Fruit fly (Drosophila melanogaster) whole organism, embryonic: ENCODE data around the gene Ser.

Experiments
- Abd-B ChIP-seq: fragments of 200-800 bp; sonication (Bioruptor generic); optimal IDR thresholded peaks from 2 replicates; lab custom pipeline; 2018; ENCODE audit warnings: missing biosample characterization, mild to moderate bottlenecking, missing genetic modification characterization, moderate library complexity
- BtbVII ChIP-seq: fragments of 200-800 bp; sonication (Bioruptor generic); optimal IDR thresholded peaks from 3 replicates; lab custom pipeline; 2017; ENCODE audit warnings: missing biosample characterization, mild to moderate bottlenecking, missing genetic modification characterization
- CG10147 ChIP-seq: fragments of 200-800 bp; sonication (Bioruptor generic); optimal IDR thresholded peaks from 2 replicates; lab custom pipeline; 2019; ENCODE audit warnings: missing biosample characterization, mild to moderate bottlenecking, missing genetic modification characterization, moderate library complexity
- CG1024 ChIP-seq: fragments of 200-800 bp; sonication (Bioruptor generic); IDR thresholded peaks from 2 replicates; pipeline ENCODE4 v1.3.6; 2022; ENCODE audit warnings: missing biosample characterization, missing genetic modification characterization
- CG11695 ChIP-seq: fragments of 200-800 bp; sonication (Bioruptor generic); IDR thresholded peaks from 3 replicates; pipeline ENCODE4 v1.3.6; 2022; ENCODE audit warnings: missing biosample characterization, missing genetic modification characterization
- CG14965 ChIP-seq: fragments of 200-800 bp; sonication (Bioruptor generic); optimal IDR thresholded peaks from 2 replicates; lab custom pipeline; 2016; ENCODE audit warnings: missing biosample characterization, missing genetic modification characterization, borderline replicate concordance
- CG1647 ChIP-seq: fragments of 200-800 bp; sonication (Bioruptor generic); optimal IDR thresholded peaks from 3 replicates; lab custom pipeline; 2016; ENCODE audit warnings: missing biosample characterization, missing genetic modification characterization
- CG17385 ChIP-seq: fragments of 200-800 bp; sonication (Bioruptor generic); optimal IDR thresholded peaks from 3 replicates; lab custom pipeline; 2018; ENCODE audit warnings: missing biosample characterization, mild to moderate bottlenecking, missing genetic modification characterization
- CG18764 ChIP-seq: fragments of 200-800 bp; sonication (Bioruptor generic); optimal IDR thresholded peaks from 3 replicates; lab custom pipeline; 2016; ENCODE audit warnings: missing biosample characterization, missing genetic modification characterization
- CG30020 ChIP-seq: fragments of 200-800 bp; optimal IDR thresholded peaks from 2 replicates; lab custom pipeline; 2019; ENCODE audit warnings: missing biosample characterization, mild to moderate bottlenecking, missing genetic modification characterization, moderate library complexity
- CG30431 ChIP-seq: fragments of 200-800 bp; sonication (Bioruptor generic); optimal IDR thresholded peaks from 2 replicates; lab custom pipeline; 2017; ENCODE audit warnings: missing biosample characterization, missing genetic modification characterization
- CG3065 ChIP-seq: fragments of 200-800 bp; sonication (Bioruptor generic); optimal IDR thresholded peaks from 2 replicates; lab custom pipeline; 2016; ENCODE audit warnings: missing biosample characterization, missing genetic modification characterization
- CG4328 ChIP-seq: fragments of 200-800 bp; sonication (Bioruptor generic); optimal IDR thresholded peaks from 3 replicates; lab custom pipeline; 2017; ENCODE audit warnings: missing biosample characterization, missing genetic modification reagents, missing genetic modification characterization
- CG4854 ChIP-seq: fragments of 200-800 bp; sonication (Bioruptor generic); optimal IDR thresholded peaks from 2 replicates; lab custom pipeline; 2016; ENCODE audit warnings: missing biosample characterization, missing genetic modification characterization, inconsistent platforms
- CG6683 ChIP-seq: fragments of 200-800 bp; sonication (Bioruptor generic); optimal IDR thresholded peaks from 2 replicates; lab custom pipeline; 2017; ENCODE audit warnings: missing biosample characterization, mild to moderate bottlenecking, missing genetic modification characterization, missing genetic modification reagents
- CG6854 ChIP-seq: fragments of 200-800 bp; sonication (Bioruptor generic); optimal IDR thresholded peaks from 3 replicates; lab custom pipeline; 2017; ENCODE audit warnings: missing biosample characterization, mild to moderate bottlenecking, missing genetic modification characterization
- CG7839 ChIP-seq: fragments of 200-800 bp; sonication (Bioruptor generic); optimal IDR thresholded peaks from 3 replicates; lab custom pipeline; 2018; ENCODE audit warnings: missing biosample characterization, mild to moderate bottlenecking, missing genetic modification characterization, moderate library complexity
- CG9727 ChIP-seq: fragments of 200-800 bp; sonication (Bioruptor generic); optimal IDR thresholded peaks from 3 replicates; lab custom pipeline; 2017; ENCODE audit warnings: missing biosample characterization, mild to moderate bottlenecking, missing genetic modification characterization
- CG9932 ChIP-seq: fragments of 200-800 bp; sonication (Bioruptor generic); IDR thresholded peaks from 2 replicates; pipeline ENCODE4 v1.3.6; 2022; ENCODE audit warnings: missing biosample characterization, missing genetic modification characterization
- Dip3 ChIP-seq: fragments of 200-800 bp; sonication (Bioruptor generic); optimal IDR thresholded peaks from 3 replicates; lab custom pipeline; 2016; ENCODE audit warnings: missing biosample characterization, missing genetic modification characterization
- Dll ChIP-seq: fragments of 200-800 bp; sonication (Bioruptor generic); IDR thresholded peaks from 4 replicates; pipeline ENCODE4 v1.3.6; 2022; ENCODE audit warnings: missing biosample characterization, missing genetic modification characterization; ENCODE audit not compliant: partially characterized antibody
- Dref ChIP-seq: fragments of 200-800 bp; sonication (Bioruptor generic); IDR thresholded peaks from 2 replicates; pipeline ENCODE4 v1.3.6; 2022; ENCODE audit warnings: missing biosample characterization, missing genetic modification characterization
- Gsc ChIP-seq: fragments of 200-800 bp; sonication (Bioruptor generic); IDR thresholded peaks from 2 replicates; pipeline ENCODE4 v1.3.6; 2022; ENCODE audit warnings: missing biosample characterization, missing genetic modification characterization
- Gug ChIP-seq: fragments of 200-800 bp; sonication (Bioruptor generic); IDR thresholded peaks from 4 replicates; pipeline ENCODE4 v1.3.6; 2022; ENCODE audit warnings: missing biosample characterization, missing genetic modification characterization
- Hey ChIP-seq: fragments of 200-800 bp; sonication (Bioruptor generic); optimal IDR thresholded peaks from 3 replicates; lab custom pipeline; 2018; ENCODE audit warnings: missing biosample characterization, mild to moderate bottlenecking, missing genetic modification characterization
- Hmx ChIP-seq: fragments of 200-800 bp; sonication (Bioruptor generic); optimal IDR thresholded peaks from 2 replicates; lab custom pipeline; 2016; ENCODE audit warnings: missing biosample characterization, missing genetic modification characterization
- Kr ChIP-seq: fragments of 200-800 bp; sonication (Bioruptor generic); optimal IDR thresholded peaks from 2 replicates; lab custom pipeline; 2017; ENCODE audit warnings: missing biosample characterization, mild to moderate bottlenecking, missing genetic modification characterization
- Max ChIP-seq: fragments of 200-800 bp; sonication (Bioruptor generic); optimal IDR thresholded peaks from 2 replicates; lab custom pipeline; 2016; ENCODE audit warnings: missing biosample characterization, mild to moderate bottlenecking, missing genetic modification characterization
- NK7.1 ChIP-seq: fragments of 200-800 bp; sonication (Bioruptor generic); optimal IDR thresholded peaks from 3 replicates; lab custom pipeline; 2016; ENCODE audit warnings: missing biosample characterization, missing genetic modification characterization
- NfI ChIP-seq: fragments of 200-800 bp; sonication (Bioruptor generic); optimal IDR thresholded peaks from 3 replicates; lab custom pipeline; 2018; ENCODE audit warnings: missing biosample characterization, mild to moderate bottlenecking, missing genetic modification characterization, moderate library complexity
- Side ChIP-seq: fragments of 200-800 bp; sonication (Bioruptor generic); optimal IDR thresholded peaks from 2 replicates; lab custom pipeline; 2016; ENCODE audit warnings: missing biosample characterization, missing genetic modification characterization
- Six4 ChIP-seq: fragments of 200-800 bp; sonication (Bioruptor generic); optimal IDR thresholded peaks from 2 replicates; lab custom pipeline; 2016; ENCODE audit warnings: missing biosample characterization, missing genetic modification characterization
- Sox100B ChIP-seq: fragments of 200-800 bp; sonication (Bioruptor generic); optimal IDR thresholded peaks from 3 replicates; lab custom pipeline; 2018; ENCODE audit warnings: missing biosample characterization, mild to moderate bottlenecking, missing genetic modification characterization
- YL-1 ChIP-seq: fragments of 200-800 bp; sonication (Bioruptor generic); optimal IDR thresholded peaks from 3 replicates; lab custom pipeline; 2017; ENCODE audit warnings: missing biosample characterization, mild to moderate bottlenecking, missing genetic modification characterization
- cad ChIP-seq: fragments of >200 bp; optimal IDR thresholded peaks from 2 replicates; lab custom pipeline; 2017; ENCODE audit warnings: missing biosample characterization, missing genetic modification characterization
- chinmo ChIP-seq: fragments of 200-800 bp; sonication (Bioruptor generic); IDR thresholded peaks from 4 replicates; pipeline ENCODE4 v1.3.6; 2022; ENCODE audit warnings: missing biosample characterization, missing genetic modification characterization; ENCODE audit not compliant: partially characterized antibody
- corto ChIP-seq: fragments of 200-800 bp; sonication (Bioruptor generic); optimal IDR thresholded peaks from 2 replicates; lab custom pipeline; 2016; ENCODE audit warnings: missing biosample characterization, mild to moderate bottlenecking, missing genetic modification characterization, moderate library complexity
- danr ChIP-seq: fragments of 200-800 bp; sonication (Bioruptor generic); IDR thresholded peaks from 2 replicates; pipeline ENCODE4 v1.3.6; 2022; ENCODE audit warnings: missing biosample characterization, missing genetic modification characterization
- ewg ChIP-seq: fragments of 200-800 bp; sonication (Bioruptor generic); optimal IDR thresholded peaks from 3 replicates; lab custom pipeline; 2017; ENCODE audit warnings: mild to moderate bottlenecking, missing biosample characterization, missing genetic modification reagents, missing genetic modification characterization
- h ChIP-seq: fragments of >200 bp; optimal IDR thresholded peaks from 2 replicates; lab custom pipeline; 2017
- hkb ChIP-seq, 2 experiments: fragments of 200-800 bp in 1 of 2; fragments of >200 bp in 1 of 2; sonication (Bioruptor generic) in 1 of 2; IDR thresholded peaks in 1 of 2; optimal IDR thresholded peaks in 1 of 2; 2 replicates each; pipeline versions ENCODE4 v1.3.6 to Lab custom; 2017 to 2022; ENCODE audit warnings: missing biosample characterization in 1 of 2, missing genetic modification characterization in 1 of 2
- lab ChIP-seq: fragments of 200-800 bp; sonication (Bioruptor generic); optimal IDR thresholded peaks from 3 replicates; lab custom pipeline; 2017; ENCODE audit warnings: missing biosample characterization, missing genetic modification characterization, mild to moderate bottlenecking, moderate library complexity, missing genetic modification reagents
- seq ChIP-seq: fragments of 200-800 bp; sonication (Bioruptor generic); IDR thresholded peaks from 2 replicates; pipeline ENCODE4 v1.3.6; 2022; ENCODE audit warnings: missing biosample characterization, missing genetic modification characterization
- slbo ChIP-seq: fragments of 200-800 bp; sonication (Bioruptor generic); IDR thresholded peaks from 2 replicates; pipeline ENCODE4 v1.3.6; 2022; ENCODE audit warnings: missing biosample characterization, missing genetic modification characterization
- sna ChIP-seq: fragments of 200-800 bp; sonication (Bioruptor generic); IDR thresholded peaks from 2 replicates; pipeline ENCODE4 v1.3.6; 2022; ENCODE audit warnings: missing biosample characterization, missing genetic modification characterization; ENCODE audit not compliant: partially characterized antibody
- ssp ChIP-seq: fragments of 200-800 bp; sonication (Bioruptor generic); IDR thresholded peaks from 2 replicates; pipeline ENCODE4 v1.3.6; 2022; ENCODE audit warnings: missing biosample characterization, missing genetic modification characterization
- stwl ChIP-seq: fragments of 200-800 bp; sonication (Bioruptor generic); optimal IDR thresholded peaks from 3 replicates; lab custom pipeline; 2018; ENCODE audit warnings: missing biosample characterization, mild to moderate bottlenecking, missing genetic modification characterization, moderate library complexity
- unpg ChIP-seq: fragments of 200-800 bp; sonication (Bioruptor generic); optimal IDR thresholded peaks from 3 replicates; lab custom pipeline; 2018; ENCODE audit warnings: missing biosample characterization, mild to moderate bottlenecking, missing genetic modification characterization, moderate library complexity

Gene Ser

DNA sequence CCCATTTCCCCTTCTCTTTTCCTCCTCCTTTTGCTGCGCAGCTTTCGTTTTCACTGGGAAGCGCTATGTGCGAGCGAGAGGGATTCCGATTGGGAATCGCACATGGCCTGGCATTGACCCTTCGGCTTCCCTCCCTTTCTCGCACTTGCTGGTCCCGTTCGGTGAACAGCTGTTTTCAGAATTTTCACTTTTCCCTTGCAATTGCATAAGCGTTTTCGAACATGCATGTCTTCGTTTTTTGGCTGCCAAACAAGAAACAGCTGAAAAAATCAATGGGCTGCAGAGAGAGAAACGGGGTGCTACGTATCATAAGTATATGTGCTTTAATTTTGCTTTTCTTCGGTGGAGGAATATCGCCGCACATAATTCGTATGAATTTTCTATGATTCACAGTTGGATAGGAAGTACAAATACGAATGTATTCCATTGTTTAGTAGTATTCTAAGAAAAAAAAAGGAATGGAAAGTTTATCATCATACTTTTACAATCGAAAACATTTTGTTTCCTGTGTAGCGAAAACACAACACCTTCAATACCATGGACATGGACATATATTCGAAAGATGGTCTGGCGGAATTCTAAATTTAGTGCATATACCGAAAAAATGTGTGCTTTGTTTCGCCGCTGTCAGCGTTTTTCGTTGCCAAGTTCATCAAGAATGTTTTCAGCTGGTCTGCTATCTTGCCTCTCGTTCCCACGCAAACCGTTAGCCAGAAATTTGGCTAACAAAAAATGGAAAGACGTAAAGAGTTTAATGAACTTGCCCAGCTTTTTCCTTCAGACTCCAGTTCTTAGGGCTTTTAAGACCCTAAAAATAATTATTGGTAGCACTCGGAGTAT, 41.7 kb downstream of the Ser start:
- TF ChIP-seq chinmo (GFP tag; lab: Robert Waterston, UW) (no peak), Abd-B (peak; percentile 11), CG17385 (peak; percentile 21), CG10147 (GFP tag; lab: Kevin White, UChicago) (peak; percentile 49), unpg (peak; percentile 66), CG6683 (no peak), lab (GFP tag; lab: Kevin White, UChicago) (peak; percentile 54), Hey (tag; lab: Kevin White, UChicago) (no peak), CG4854 (GFP tag; lab: Kevin White, UChicago) (peak; percentile 22), CG6854 (no peak), slbo (peak; percentile 65), NfI (GFP tag; lab: Kevin White, UChicago) (peak; percentile 32), CG4328 (GFP tag; lab: Kevin White, UChicago) (peak; percentile 17), Dll (no peak), stwl (no peak), NK7.1 (GFP tag; lab: Kevin White, UChicago) (peak; percentile 17), Gsc (GFP tag; lab: Robert Waterston, UW) (no peak), Dip3 (GFP tag; lab: Kevin White, UChicago) (peak; percentile 45), Gug (GFP tag; lab: Robert Waterston, UW) (0 out of 4 replicates have a peak, but pooled peaks have one; percentile 20), CG1647 (GFP tag; lab: Kevin White, UChicago) (no peak), CG1024 (GFP tag; lab: Robert Waterston, UW) (no peak), CG30020 (tag; lab: Kevin White, UChicago) (no peak), sna (GFP tag; lab: Robert Waterston, UW) (no peak), Kr (GFP tag; lab: Kevin White, UChicago) (no peak), Max (GFP tag; lab: Kevin White, UChicago) (no peak), Side (no peak), BtbVII (GFP tag; lab: Kevin White, UChicago) (peak; percentile 43), CG11695 (peak; percentile 54; the same call in 2 of the 3 replicates), Dref (no peak), seq (no peak), Hmx (GFP tag; lab: Kevin White, UChicago) (no peak), CG3065 (GFP tag; lab: Kevin White, UChicago) (no peak), ssp (GFP tag; lab: Robert Waterston, UW) (0 out of 2 replicates have a peak, but pooled peaks have one; percentile 6), CG30431 (peak; percentile 19), ewg (GFP tag; lab: Kevin White, UChicago) (peak; percentile 31), YL-1 (peak; percentile 25), CG7839 (tag; lab: Kevin White, UChicago) (peak; percentile 57), CG18764 (GFP tag; lab: Kevin White, UChicago) (no peak), h (no peak), CG9727 (GFP tag; lab: Kevin White, UChicago) (peak; percentile 49), CG14965 (GFP tag; lab: Kevin White, UChicago) (no peak), Sox100B (GFP tag; lab: Kevin White, UChicago) (no peak), CG9932 (GFP tag; lab: Robert Waterston, UW) (peak; percentile 64), cad (no peak), Six4 (GFP tag; lab: Kevin White, UChicago) (no peak), hkb (optimal IDR thresholded peaks at IDR 0.05; lab: Kevin White, UChicago) (no peak), hkb (GFP tag; IDR thresholded peaks at IDR 0.05; lab: Robert Waterston, UW) (peak; percentile 36; the same call in 1 of the 2 replicates), corto (GFP tag; lab: Kevin White, UChicago) (no peak), danr (GFP tag; lab: Robert Waterston, UW) (0 out of 2 replicates have a peak, but pooled peaks have one; percentile 13)
